Worm (Caenorhabditis elegans) whole organism, young adult: ENCODE results near the gene cest-3.

Experiments used
- attf-3 ChIP-seq: fragments of 200-800 bp; sonication (Bioruptor generic); conservative IDR thresholded peaks from 2 replicates; pipeline ENCODE4 v1.3.6; 2022; ENCODE audit warnings: missing genetic modification reagents, missing genetic modification characterization, missing compliant biosample characterization
- cebp-2 ChIP-seq: fragments of 200-800 bp; sonication (Bioruptor generic); IDR thresholded peaks from 2 replicates; pipeline ENCODE4 v1.3.6; 2022; ENCODE audit warnings: missing genetic modification characterization, missing compliant biosample characterization
- hlh-26 ChIP-seq: fragments of 200-800 bp; sonication (Bioruptor generic); conservative IDR thresholded peaks from 2 replicates; pipeline ENCODE4 v1.3.6; 2022; ENCODE audit warnings: missing genetic modification reagents, missing genetic modification characterization, missing compliant biosample characterization
- hrde-1 ChIP-seq: sonication (generic microtip); optimal IDR thresholded peaks from 2 replicates; lab custom pipeline; 2016; ENCODE audit warnings: missing genetic modification characterization, mild to moderate bottlenecking, missing compliant biosample characterization, moderate library complexity, missing genotype, missing genetic modification reagents, borderline replicate concordance
- pha-4 ChIP-seq: fragments of 150-350 bp; sonication (generic microtip); optimal IDR thresholded peaks from 2 replicates; lab custom pipeline; 2014; ENCODE audit warnings: missing biosample characterization, missing genetic modification reagents, missing genetic modification characterization

ce11 chrX:12241457-12241856, at the start of gene cest-3:
- TF ChIP-seq hlh-26 (GFP tag; lab: Robert Waterston, UW) (no peak), pha-4 (tag; lab: Kevin White, UChicago) (no peak), hrde-1 (tag; lab: Kevin White, UChicago) (no peak), cebp-2 (no peak), attf-3 (GFP tag; lab: Robert Waterston, UW) (no peak)
